Worm (Caenorhabditis elegans): ENCODE results near the gene F56D2.5.

The F56D2.5 gene

DNA sequence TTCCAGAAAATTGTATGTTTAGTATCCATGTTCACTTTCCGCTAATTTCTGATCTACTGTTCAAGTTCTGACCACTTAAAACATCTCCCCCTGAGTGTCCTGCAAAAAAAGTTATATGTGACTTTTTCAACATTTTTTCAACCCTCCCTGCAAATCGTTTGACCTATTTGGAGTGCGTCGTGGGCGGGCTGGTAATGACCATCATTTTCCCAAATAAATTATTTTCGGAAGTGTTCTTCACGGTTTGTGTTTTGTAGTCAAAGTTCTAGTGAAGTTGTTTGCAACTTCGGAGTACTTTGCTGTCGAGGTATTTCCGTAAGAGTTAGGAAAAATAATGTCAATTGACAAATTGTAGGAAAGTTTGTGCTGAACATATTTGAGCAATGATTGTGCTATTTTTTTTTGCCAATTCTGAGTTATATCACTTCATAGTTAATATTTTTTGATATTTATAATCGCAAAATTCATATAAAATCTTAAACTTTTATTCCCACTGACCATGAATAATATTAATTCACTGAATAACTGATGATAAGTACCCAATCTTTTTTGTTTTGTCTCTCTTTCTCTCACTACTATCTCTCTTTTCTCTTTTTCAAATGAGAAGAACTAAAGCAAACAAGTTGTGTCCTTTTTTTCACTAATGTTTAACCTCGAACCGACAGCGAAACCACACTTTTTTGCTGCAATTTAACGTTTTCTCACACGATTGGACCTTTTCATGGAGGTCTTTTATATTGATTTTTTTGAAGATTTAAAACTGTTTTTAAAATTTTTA lies 41.2 kb upstream of the F56D2.5 start:
- TF ChIP-seq ceh-43 (GFP tag; optimal IDR thresholded peaks at IDR 0.05) = no peak

ce11 chrIII:5621236-5621635 lies 40.0 kb upstream of the F56D2.5 start:
- TF ChIP-seq unc-62 (GFP tag; optimal IDR thresholded peaks at IDR 0.05) (peak; percentile 61), flh-1 (GFP tag; optimal IDR thresholded peaks at IDR 0.05) (no peak), ceh-39 (tag; optimal IDR thresholded peaks at IDR 0.05) (no peak), lin-13 (tag; optimal IDR thresholded peaks at IDR 0.05) (peak; percentile 26), tbx-8 (GFP tag; optimal IDR thresholded peaks at IDR 0.05) (no peak), ceh-83 (GFP tag; optimal IDR thresholded peaks at IDR 0.05) (no peak), mls-2 (tag; optimal IDR thresholded peaks at IDR 0.05) (peak; percentile 62), pha-4 (tag; optimal IDR thresholded peaks at IDR 0.05) (peak; percentile 71), nhr-2 (tag; optimal IDR thresholded peaks at IDR 0.05) (peak; percentile 99), unc-120 (tag; optimal IDR thresholded peaks at IDR 0.05; ENCODE audit: poor library complexity, severe bottlenecking) (peak; percentile 61), lsy-2 (tag; optimal IDR thresholded peaks at IDR 0.05) (peak; percentile 64), nhr-12 (tag; optimal IDR thresholded peaks at IDR 0.05) (peak; percentile 18), blmp-1 (tag; optimal IDR thresholded peaks at IDR 0.05) (peak; percentile 21), zip-8 (tag; optimal IDR thresholded peaks at IDR 0.05) (no peak), ces-1 (GFP tag; optimal IDR thresholded peaks at IDR 0.05) (peak; percentile 71), hlh-1 (tag; optimal IDR thresholded peaks at IDR 0.05) (peak; percentile 20), cnd-1 (tag; optimal IDR thresholded peaks at IDR 0.05) (no peak), unc-39 (tag; optimal IDR thresholded peaks at IDR 0.05) (no peak)

DNA sequence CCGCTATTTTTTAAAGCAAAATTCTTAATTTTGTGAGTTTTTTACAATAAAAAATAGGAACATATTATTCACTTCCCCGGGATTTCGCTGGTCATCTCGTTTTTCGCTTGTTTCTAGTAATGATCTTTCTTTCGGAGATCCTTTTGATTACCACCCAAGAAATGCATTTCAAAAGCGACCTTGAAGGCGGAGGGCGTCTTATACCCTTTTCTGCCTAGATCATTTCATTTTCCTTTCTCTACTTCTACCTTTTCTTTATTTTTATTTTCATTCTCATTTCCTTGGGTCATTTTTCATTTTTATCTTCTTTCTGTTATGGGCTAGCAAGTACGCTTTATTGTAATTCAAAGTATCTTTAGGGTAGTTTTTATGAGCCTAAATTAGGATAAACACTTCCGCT lies 39.0 kb upstream of the F56D2.5 start:
- TF ChIP-seq M03D4.4 (tag; optimal IDR thresholded peaks at IDR 0.05) = no peak
- TF ChIP-seq blmp-1 (tag; optimal IDR thresholded peaks at IDR 0.05) = no peak
- TF ChIP-seq snpc-4 (tag; optimal IDR thresholded peaks at IDR 0.05) = no peak
- TF ChIP-seq elt-3 (tag; optimal IDR thresholded peaks at IDR 0.05) = no peak
- TF ChIP-seq unc-62 (GFP tag; optimal IDR thresholded peaks at IDR 0.05) = no peak
- TF ChIP-seq nhr-28 (tag; optimal IDR thresholded peaks at IDR 0.05) = no peak
- no peak for TF ChIP-seq mls-2 (tag; optimal IDR thresholded peaks at IDR 0.05)
- no peak for TF ChIP-seq nhr-76 (tag; optimal IDR thresholded peaks at IDR 0.05)

ce11 chrIII:5615675-5616074 lies 34.5 kb upstream of the F56D2.5 start:
- TF ChIP-seq pha-4 (tag; optimal IDR thresholded peaks at IDR 0.05) (no peak), ztf-11 (tag; optimal IDR thresholded peaks at IDR 0.05) (no peak), nhr-2 (tag; optimal IDR thresholded peaks at IDR 0.05) (no peak), nhr-237 (tag; optimal IDR thresholded peaks at IDR 0.05) (no peak), sem-2 (GFP tag; optimal IDR thresholded peaks at IDR 0.05) (no peak), ham-2 (GFP tag; optimal IDR thresholded peaks at IDR 0.05) (no peak), sptf-1 (tag; optimal IDR thresholded peaks at IDR 0.05) (no peak), cnd-1 (tag; optimal IDR thresholded peaks at IDR 0.05) (no peak)

DNA sequence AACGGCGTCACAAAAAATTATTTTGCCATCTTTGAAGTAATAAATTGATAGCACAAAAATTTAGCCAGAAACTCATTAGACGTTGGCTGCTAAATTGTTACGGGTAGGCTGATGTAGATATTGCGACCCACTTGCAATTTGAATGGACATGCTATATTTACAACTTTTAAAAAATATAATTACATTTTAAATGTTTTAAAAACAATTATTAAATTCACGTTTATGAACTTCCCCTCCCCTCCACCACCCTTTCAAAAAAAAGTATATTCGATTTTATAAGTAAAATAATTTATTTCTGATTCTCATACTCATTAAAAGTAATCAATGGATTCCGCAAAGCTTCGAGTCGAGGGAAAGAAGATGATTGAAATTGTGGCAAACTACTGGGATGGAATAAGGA lies 33.4 kb upstream of the F56D2.5 start, which contains the start of gene basl-1:
Gene basl-1, plus strand, starts transcription at position 301 of the 400 bp plus-strand sequence.
- TF ChIP-seq ceh-83 (GFP tag; optimal IDR thresholded peaks at IDR 0.05) (no peak), drap-1 (GFP tag; optimal IDR thresholded peaks at IDR 0.05) (no peak), nhr-76 (tag; optimal IDR thresholded peaks at IDR 0.05) (no peak), ceh-39 (tag; optimal IDR thresholded peaks at IDR 0.05) (no peak), lsy-2 (tag; optimal IDR thresholded peaks at IDR 0.05) (no peak), ces-1 (GFP tag; optimal IDR thresholded peaks at IDR 0.05) (no peak), elt-3 (tag; optimal IDR thresholded peaks at IDR 0.05) (no peak)

Measured in whole organism, mixed stage, embryonic.